Fruit fly (Drosophila melanogaster) Kc167 (cell line): Measurements from ENCODE around the gene beta-Spec.

Experiments used
- Myc ChIP-seq: fragments of >200 bp; optimal IDR thresholded peaks from 2 replicates; lab custom pipeline; 2017; ENCODE audit warnings: missing external identifiers
- Sin3A ChIP-seq: fragments of >200 bp; optimal IDR thresholded peaks from 2 replicates; lab custom pipeline; 2018; ENCODE audit warnings: missing external identifiers
- h ChIP-seq: fragments of >200 bp; optimal IDR thresholded peaks from 3 replicates; lab custom pipeline; 2018; ENCODE audit warnings: missing external identifiers
- insv ChIP-seq: fragments of >200 bp; optimal IDR thresholded peaks from 3 replicates; lab custom pipeline; 2018; ENCODE audit warnings: missing external identifiers
- psq ChIP-seq: fragments of >200 bp; optimal IDR thresholded peaks from 2 replicates; lab custom pipeline; 2017; ENCODE audit warnings: missing external identifiers
- ttk ChIP-seq: sonication (Bioruptor generic); optimal IDR thresholded peaks from 2 replicates; lab custom pipeline; 2017; ENCODE audit warnings: missing external identifiers

beta-Spec gene

DNA sequence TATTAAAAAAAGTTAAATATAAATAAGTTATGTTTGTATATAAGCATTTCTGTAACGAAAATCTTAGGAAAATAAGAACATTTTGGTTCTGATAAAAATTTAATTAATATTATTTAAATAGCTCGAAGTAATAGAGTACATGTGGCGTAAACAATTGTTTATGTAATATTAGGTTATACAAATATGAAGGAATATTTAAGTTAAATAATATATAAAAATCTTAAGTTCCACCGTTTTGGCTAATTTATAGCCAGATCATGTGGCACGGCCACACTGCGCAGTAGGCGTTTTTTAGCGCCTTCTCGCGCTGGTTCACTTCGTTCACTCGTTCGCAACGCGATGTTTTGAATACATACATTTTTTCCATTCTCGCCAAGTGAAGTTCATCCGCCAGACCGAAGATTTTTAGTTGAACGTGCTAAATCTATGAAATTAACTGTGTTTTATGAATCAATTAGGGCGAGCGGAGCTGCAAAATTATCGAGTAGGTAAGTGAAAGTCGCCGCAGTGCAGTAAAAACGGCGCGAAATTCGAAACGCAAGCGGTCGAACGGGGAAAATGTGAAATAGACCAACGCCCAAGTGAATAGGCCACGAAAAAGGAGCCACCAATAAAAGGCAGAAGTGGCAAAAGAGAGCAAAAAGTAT lies at the start of gene beta-Spec:
beta-Spec (plus strand) TSS at position 323 of the 647 bp plus-strand sequence.
- no peak for TF ChIP-seq Myc (lab: Kevin White, UChicago)
- TF ChIP-seq Sin3A (lab: Kevin White, UChicago), result no peak
- TF ChIP-seq insv, result no peak
- no peak for TF ChIP-seq h (lab: Kevin White, UChicago)
- no peak for TF ChIP-seq ttk (lab: Kevin White, UChicago)
- no peak for TF ChIP-seq psq

DNA sequence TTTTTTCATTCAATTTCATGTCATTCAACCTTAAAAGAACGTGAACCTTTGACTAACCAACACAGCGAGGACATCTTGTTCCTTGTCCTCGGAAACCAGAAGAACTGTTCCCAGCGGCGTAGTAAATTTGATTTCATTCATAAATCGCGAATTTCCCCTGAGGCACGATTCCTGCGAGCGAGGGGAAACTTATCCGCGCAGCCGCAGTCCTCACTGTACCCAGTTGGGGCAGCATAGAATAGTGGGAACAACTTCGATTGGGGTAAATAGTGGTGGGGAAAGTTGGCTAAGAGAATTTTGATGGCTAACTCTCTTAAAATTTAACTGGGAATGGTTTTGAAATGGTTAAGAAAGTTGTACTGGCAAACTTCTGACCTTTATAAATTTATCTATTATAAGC lies 45.7 kb upstream of the beta-Spec start:
- TF ChIP-seq h (lab: Kevin White, UChicago) (no peak), psq (no peak), ttk (lab: Kevin White, UChicago) (no peak), Myc (lab: Kevin White, UChicago) (no peak), insv (no peak), Sin3A (lab: Kevin White, UChicago) (no peak)

DNA sequence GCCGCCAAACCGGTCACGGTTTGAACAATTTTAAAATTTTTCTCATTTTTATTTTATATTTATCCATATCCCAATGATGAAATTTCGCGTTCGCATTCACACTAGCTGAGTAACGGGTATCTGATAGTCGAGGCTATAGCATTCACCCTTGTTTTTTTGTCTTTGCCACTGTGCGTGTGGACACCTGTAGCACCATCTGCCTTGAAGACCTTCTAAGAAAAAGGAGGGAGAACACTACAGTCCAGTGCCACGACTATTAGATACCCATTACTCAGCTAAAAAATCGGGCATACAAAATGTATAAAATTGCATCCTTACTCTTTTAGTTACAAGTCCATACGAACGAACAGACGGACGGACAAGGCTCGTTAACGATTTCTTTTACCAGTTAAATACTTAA lies 35.0 kb upstream of the beta-Spec start:
- TF ChIP-seq insv, result no peak

DNA sequence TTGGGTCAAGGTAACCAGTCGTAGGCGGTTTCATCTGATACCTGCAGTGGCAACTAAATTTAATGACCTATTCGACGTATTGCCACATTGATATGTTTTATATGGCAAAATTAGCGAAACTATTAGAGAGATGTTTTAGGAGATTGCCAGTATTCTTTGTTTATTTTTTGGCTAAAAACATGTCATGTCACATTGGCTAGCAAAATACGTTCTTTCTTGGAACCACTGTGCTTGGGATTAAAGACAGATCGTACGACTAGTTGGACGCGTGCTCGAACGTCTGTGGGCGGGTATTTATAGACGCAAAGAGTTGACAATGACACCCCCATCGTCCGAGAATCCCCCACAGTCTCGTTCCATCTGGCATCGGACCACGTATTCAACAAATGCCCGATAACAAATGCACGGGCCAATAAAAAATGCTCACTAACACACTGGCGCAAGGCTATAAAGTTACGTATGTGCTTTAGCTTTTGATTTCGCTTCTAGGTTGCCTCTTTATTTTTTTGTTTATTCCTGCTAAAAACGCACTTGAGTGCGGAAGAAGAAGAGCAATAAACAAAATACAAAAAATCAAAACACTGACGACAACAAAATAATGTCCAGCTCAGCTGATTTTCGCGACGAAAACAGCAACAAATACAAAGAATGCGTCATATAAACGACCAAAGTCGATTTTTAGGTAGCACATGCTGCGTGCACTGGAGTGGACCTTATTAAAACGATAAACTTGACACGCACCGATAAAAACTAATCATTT lies 32.8 kb upstream of the beta-Spec start:
- TF ChIP-seq ttk (lab: Kevin White, UChicago) (no peak), Sin3A (lab: Kevin White, UChicago) (no peak), insv (no peak), Myc (lab: Kevin White, UChicago) (no peak), psq (no peak), h (lab: Kevin White, UChicago) (no peak)

DNA sequence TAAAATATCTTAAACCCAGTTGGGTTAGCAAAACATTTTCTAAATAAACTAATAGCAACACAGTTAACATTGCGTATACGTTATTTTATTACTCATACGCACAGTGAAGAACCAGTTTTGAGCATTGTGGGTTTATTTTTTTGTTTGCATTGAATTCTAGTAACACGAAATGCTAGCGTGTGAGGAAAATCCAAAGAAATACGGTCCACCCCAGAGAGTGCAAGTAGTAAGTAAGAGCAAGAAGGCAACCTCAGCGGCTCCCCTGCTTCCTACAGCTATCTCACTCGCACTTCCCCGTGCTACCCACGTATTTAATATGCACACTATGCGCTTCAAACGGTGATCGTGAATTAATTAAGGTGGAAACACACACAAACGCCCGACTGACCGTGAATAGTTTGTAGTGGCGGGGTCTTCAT lies 32.2 kb upstream of the beta-Spec start:
- TF ChIP-seq ttk (lab: Kevin White, UChicago) (no peak), Myc (lab: Kevin White, UChicago) (no peak), insv (no peak), h (lab: Kevin White, UChicago) (no peak), Sin3A (lab: Kevin White, UChicago) (no peak), psq (no peak)

DNA sequence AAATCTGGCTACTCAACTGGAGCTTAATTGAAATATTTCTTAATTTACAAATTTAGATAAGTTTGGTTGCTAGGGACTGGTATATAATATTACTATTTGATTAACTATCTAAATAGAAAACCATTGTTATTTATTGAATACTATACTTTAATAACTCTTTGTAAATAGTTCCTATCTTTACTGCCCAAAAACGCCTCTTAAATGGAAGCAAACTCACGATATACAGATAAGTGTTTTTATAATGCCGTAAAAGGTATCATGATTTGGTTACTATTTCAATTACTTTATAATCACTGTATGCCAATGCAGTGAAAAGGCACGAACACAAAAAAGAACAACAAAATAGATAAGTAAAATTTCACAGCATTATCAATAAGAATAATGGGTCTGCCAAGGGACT lies 31.3 kb upstream of the beta-Spec start:
- TF ChIP-seq ttk (lab: Kevin White, UChicago), result no peak
- TF ChIP-seq psq, result no peak
- no peak for TF ChIP-seq h (lab: Kevin White, UChicago)
- TF ChIP-seq Sin3A (lab: Kevin White, UChicago), result no peak
- TF ChIP-seq insv, result no peak
- no peak for TF ChIP-seq Myc (lab: Kevin White, UChicago)

DNA sequence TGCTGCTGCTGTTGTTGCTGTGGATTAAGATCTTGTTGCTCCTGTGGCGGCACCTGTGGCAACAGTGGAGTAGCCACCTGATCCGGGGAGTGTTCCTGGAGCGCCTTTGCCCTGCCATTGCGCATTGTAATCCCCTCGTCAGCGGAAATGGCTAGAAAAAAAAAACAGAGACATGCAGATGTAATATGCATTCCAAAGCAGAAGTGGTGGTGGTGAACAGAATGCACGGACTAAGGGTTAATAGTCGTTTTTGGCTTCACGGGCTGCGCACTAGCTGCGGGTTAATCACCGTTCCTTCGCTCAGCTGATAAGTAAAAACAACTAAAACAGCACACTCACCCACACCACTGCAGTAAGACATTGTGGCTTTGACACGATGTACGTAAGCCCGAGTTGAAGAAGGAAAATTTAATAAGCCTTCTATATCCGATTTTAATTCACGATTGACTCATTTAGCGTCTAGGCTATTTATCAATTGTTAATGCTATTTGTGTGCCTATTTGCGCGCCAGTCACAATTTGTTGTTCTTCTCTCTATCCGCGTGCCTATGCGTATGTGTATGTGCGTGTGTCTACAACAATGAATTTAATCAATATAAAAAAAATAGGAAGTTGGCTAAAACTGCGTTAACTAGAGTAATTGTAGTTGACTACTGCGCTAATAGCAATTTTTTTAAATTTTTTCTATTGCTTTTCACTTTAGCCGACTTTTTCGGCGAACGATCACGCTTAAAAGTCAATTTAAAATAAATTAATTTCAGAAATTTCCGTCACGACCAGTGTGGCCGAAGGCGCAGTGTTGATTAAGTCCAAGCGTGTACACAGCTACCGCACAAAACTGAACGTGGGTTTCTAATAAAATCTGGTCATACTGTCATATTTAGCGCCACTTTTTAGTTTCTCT lies 29.8 kb upstream of the beta-Spec start, which contains the start of gene stas:
stas (minus strand) TSS at position 806 of the 903 bp plus-strand sequence.
- TF ChIP-seq insv (no peak), Sin3A (lab: Kevin White, UChicago) (no peak), ttk (lab: Kevin White, UChicago) (no peak), h (lab: Kevin White, UChicago) (no peak), Myc (lab: Kevin White, UChicago) (no peak), psq (no peak)

- TF ChIP-seq Sin3A (lab: Kevin White, UChicago), result no peak
- TF ChIP-seq Myc (lab: Kevin White, UChicago), result no peak
- no peak for TF ChIP-seq insv
- TF ChIP-seq psq, result no peak
- no peak for TF ChIP-seq h (lab: Kevin White, UChicago)
- TF ChIP-seq ttk (lab: Kevin White, UChicago), result no peak
These were observed 27.9 kb upstream of the beta-Spec start, which contains the start of gene CG8326 for dm6 chrX:17629317-17629716. Gene CG8326, minus strand, starts transcription at chrX:17629492.

DNA sequence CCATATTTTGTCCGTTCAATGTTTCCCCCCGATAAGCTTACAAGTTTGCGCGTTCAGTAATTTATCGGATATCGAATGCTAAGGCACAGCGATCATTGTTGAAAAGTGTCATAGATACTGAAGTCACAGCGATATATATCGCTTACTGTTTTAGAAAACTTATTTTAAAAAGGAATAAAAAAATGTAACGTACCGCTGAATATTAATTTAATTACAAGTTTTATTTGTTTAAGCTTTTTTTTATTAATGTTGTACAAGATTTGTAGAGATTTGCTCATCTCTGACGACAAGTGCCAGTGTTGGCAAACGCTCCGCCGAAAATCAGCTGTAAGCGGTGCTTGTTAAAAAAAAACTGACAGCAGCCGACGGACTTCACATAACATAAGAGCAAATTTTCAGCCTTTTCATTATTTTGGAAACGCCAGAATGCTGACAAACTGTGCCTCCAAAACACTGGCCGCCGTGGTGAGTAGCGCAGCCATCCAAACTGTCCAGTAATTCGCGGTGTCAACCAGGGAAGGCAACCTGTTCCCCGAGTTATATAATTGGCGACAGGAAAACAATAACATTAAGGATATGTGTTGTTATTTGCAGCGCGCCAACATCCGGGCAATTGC lies 25.1 kb upstream of the beta-Spec start, which contains the start of the genes corolla and ND-24:
corolla (minus strand) TSS at position 52 of the 617 bp plus-strand sequence.
ND-24 (plus strand) TSS at position 94 of the 617 bp plus-strand sequence.
- TF ChIP-seq psq (peak; percentile 37), Myc (lab: Kevin White, UChicago) (no peak), insv (no peak), h (lab: Kevin White, UChicago) (no peak), ttk (lab: Kevin White, UChicago) (no peak), Sin3A (lab: Kevin White, UChicago) (no peak)

DNA sequence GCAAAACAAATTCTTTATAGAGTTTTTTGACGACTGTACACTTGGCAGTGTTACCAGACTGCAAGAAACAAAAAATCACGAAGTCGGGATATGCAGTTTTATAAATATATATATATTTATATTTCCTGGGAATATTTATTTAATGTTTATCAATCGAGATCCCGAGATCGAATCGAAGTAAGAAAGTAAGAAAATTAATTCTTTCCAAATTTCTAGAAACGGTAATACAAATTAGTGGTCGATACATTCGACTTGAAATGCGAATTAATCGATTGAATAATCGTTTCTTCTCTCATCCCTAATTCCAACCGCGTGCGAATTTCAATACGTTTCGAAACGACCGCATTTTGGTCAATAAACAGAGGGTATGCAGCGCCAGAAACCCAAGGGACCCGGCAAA lies 21.2 kb upstream of the beta-Spec start, which contains the start of the genes CG8289 and CG5800:
CG8289 (minus strand) TSS at position 44 of the 400 bp plus-strand sequence.
CG5800 (plus strand) TSS at position 281 of the 400 bp plus-strand sequence.
- no peak for TF ChIP-seq psq
- TF ChIP-seq Myc (lab: Kevin White, UChicago), result no peak
- TF ChIP-seq insv, result no peak
- no peak for TF ChIP-seq ttk (lab: Kevin White, UChicago)
- TF ChIP-seq Sin3A (lab: Kevin White, UChicago), result no peak

DNA sequence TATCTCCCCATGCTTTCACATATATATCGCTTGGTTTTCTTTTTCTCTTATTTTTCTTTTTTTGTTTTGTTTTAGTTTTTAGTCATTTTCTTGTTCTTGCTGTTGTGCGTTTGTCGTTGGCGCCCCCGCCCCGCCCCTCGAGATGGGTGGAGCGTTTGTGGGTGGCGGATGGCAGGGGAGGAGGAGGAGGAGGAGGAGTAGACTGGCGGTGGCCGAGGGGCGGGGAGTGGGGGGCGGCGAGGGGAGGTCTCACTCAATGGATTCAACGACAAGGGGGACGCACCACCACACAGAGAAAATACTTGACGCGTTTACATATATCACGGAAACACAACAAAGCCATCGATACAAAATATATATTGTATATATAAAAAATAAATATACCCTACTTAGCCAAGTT lies 16.3 kb upstream of the beta-Spec start:
- TF ChIP-seq Sin3A (lab: Kevin White, UChicago), result no peak
- no peak for TF ChIP-seq insv
- TF ChIP-seq ttk (lab: Kevin White, UChicago), result no peak
- no peak for TF ChIP-seq h (lab: Kevin White, UChicago)
